Worm (Caenorhabditis elegans) whole organism, midembryonic: ENCODE measurements around the gene C45B2.2.

Source experiments
- T22C8.4 ChIP-seq: fragments of 200-800 bp; sonication (Bioruptor generic); IDR thresholded peaks from 2 replicates; pipeline ENCODE4 v1.3.6; 2022; ENCODE audit warnings: missing genetic modification characterization, missing compliant biosample characterization
- cog-1 ChIP-seq: sonication (generic microtip); optimal IDR thresholded peaks from 2 replicates; lab custom pipeline; 2016; ENCODE audit warnings: missing genetic modification characterization, missing compliant biosample characterization
- ztf-23 ChIP-seq: fragments of 200-800 bp; sonication (Bioruptor generic); IDR thresholded peaks from 2 replicates; pipeline ENCODE4 v1.3.6; 2022; ENCODE audit warnings: missing genetic modification reagents, missing genetic modification characterization, missing compliant biosample characterization

- TF ChIP-seq T22C8.4 (GFP tag; lab: Robert Waterston, UW) (no peak), ztf-23 (GFP tag; lab: Robert Waterston, UW) (no peak), cog-1 (tag; lab: Kevin White, UChicago) (no peak)
Measured at ce11 chrX:6090779-6091178, 6.2 kb downstream of the C45B2.2 start.
